Fruit fly (Drosophila melanogaster): ENCODE data around the gene CG9040.

CG9040 gene

dm6 chr3L:14004963-14005458 lies 17.3 kb downstream of the CG9040 start (continued):
- TF ChIP-seq zen (tag; optimal IDR thresholded peaks at IDR 0.05) = peak; percentile 87
- peak; percentile 23; the same call in 1 of the 2 replicates for TF ChIP-seq amos (GFP tag; IDR thresholded peaks at IDR 0.05; ENCODE audit: partially characterized antibody)
- TF ChIP-seq cg (GFP tag; optimal IDR thresholded peaks at IDR 0.05) = peak; percentile 92
- peak; percentile 97 for TF ChIP-seq CG17328 (GFP tag; IDR thresholded peaks at IDR 0.05)
- peak; percentile 78 for TF ChIP-seq TFAM (GFP tag; optimal IDR thresholded peaks at IDR 0.05)
- TF ChIP-seq D19A (tag; optimal IDR thresholded peaks at IDR 0.05) = peak; percentile 90
- TF ChIP-seq Dll (GFP tag; IDR thresholded peaks at IDR 0.05; ENCODE audit: partially characterized antibody) = no peak
- peak; percentile 96 for TF ChIP-seq slp2 (GFP tag; optimal IDR thresholded peaks at IDR 0.05)
- peak; percentile 94 for TF ChIP-seq gcm2 (GFP tag; optimal IDR thresholded peaks at IDR 0.05)
- TF ChIP-seq sima (GFP tag; optimal IDR thresholded peaks at IDR 0.05) = peak; percentile 69
- TF ChIP-seq dpn (GFP tag; optimal IDR thresholded peaks at IDR 0.05) = peak; percentile 97
- peak; percentile 94 for TF ChIP-seq CG11723 (GFP tag; optimal IDR thresholded peaks at IDR 0.05)
- peak; percentile 89 for TF ChIP-seq kah (GFP tag; optimal IDR thresholded peaks at IDR 0.05)
- peak; percentile 82 for TF ChIP-seq trh (GFP tag; optimal IDR thresholded peaks at IDR 0.05)
- TF ChIP-seq pan (optimal IDR thresholded peaks at IDR 0.05) = no peak
- TF ChIP-seq pan (GFP tag; optimal IDR thresholded peaks at IDR 0.05 in 1 of 2, IDR thresholded peaks at IDR 0.05 in 1 of 2) = peak in 1 of 2 experiments; percentile 97
- TF ChIP-seq vvl (GFP tag; IDR thresholded peaks at IDR 0.05) = peak; percentile 97
- TF ChIP-seq CG12219 (GFP tag; optimal IDR thresholded peaks at IDR 0.05) = peak; percentile 94
- TF ChIP-seq ssp (GFP tag; IDR thresholded peaks at IDR 0.05) = peak; percentile 80
- TF ChIP-seq knrl (GFP tag; IDR thresholded peaks at IDR 0.05; ENCODE audit: partially characterized antibody) = 0 out of 3 replicates have a peak, but pooled peaks have one; percentile 12
- TF ChIP-seq cas (GFP tag; IDR thresholded peaks at IDR 0.05) = peak; percentile 83
- peak; percentile 44 for TF ChIP-seq MESR4 (GFP tag; optimal IDR thresholded peaks at IDR 0.05)
- peak; percentile 91 for TF ChIP-seq CG17385 (GFP tag; optimal IDR thresholded peaks at IDR 0.05)
- peak; percentile 83 for TF ChIP-seq Ravus (GFP tag; IDR thresholded peaks at IDR 0.05)
- TF ChIP-seq CG7357 (GFP tag; IDR thresholded peaks at IDR 0.05) = peak; percentile 82
- peak; percentile 91 for TF ChIP-seq fd64A (GFP tag; optimal IDR thresholded peaks at IDR 0.05)
- TF ChIP-seq CG14860 (GFP tag; IDR thresholded peaks at IDR 0.05; ENCODE audit: partially characterized antibody) = no peak
- peak; percentile 88 for TF ChIP-seq CG13894 (tag; optimal IDR thresholded peaks at IDR 0.05)
- TF ChIP-seq org-1 (GFP tag; optimal IDR thresholded peaks at IDR 0.05) = peak; percentile 93
- peak; percentile 93 for TF ChIP-seq Xrp1 (GFP tag; IDR thresholded peaks at IDR 0.05)
- peak; percentile 93 for TF ChIP-seq CG30431 (GFP tag; optimal IDR thresholded peaks at IDR 0.05)
- TF ChIP-seq CG33213 (GFP tag; optimal IDR thresholded peaks at IDR 0.05) = peak; percentile 94
- peak; percentile 91 for TF ChIP-seq CG4730 (GFP tag; IDR thresholded peaks at IDR 0.05)
- TF ChIP-seq CG4617 (GFP tag; optimal IDR thresholded peaks at IDR 0.05; ENCODE audit: borderline replicate concordance) = no peak
- TF ChIP-seq abd-A (tag; optimal IDR thresholded peaks at IDR 0.05) = no peak
- TF ChIP-seq Dip3 (GFP tag; optimal IDR thresholded peaks at IDR 0.05) = peak; percentile 91
- TF ChIP-seq CG34224 (GFP tag; IDR thresholded peaks at IDR 0.05; ENCODE audit: partially characterized antibody) = no peak
- peak; percentile 93 for TF ChIP-seq gce (GFP tag; IDR thresholded peaks at IDR 0.05)
- peak; percentile 94 for TF ChIP-seq stc (GFP tag; IDR thresholded peaks at IDR 0.05)
- peak; percentile 95 for TF ChIP-seq CG32772 (GFP tag; IDR thresholded peaks at IDR 0.05)
- peak; percentile 78 for TF ChIP-seq CG14965 (GFP tag; optimal IDR thresholded peaks at IDR 0.05; ENCODE audit: borderline replicate concordance)
- TF ChIP-seq CG1024 (GFP tag; IDR thresholded peaks at IDR 0.05) = peak; percentile 91
- no peak; the same call in 1 of the 2 replicates for TF ChIP-seq Gsc (GFP tag; IDR thresholded peaks at IDR 0.05)
- TF ChIP-seq zf30C (GFP tag; optimal IDR thresholded peaks at IDR 0.05) = no peak
- peak; percentile 75 for TF ChIP-seq CG15073 (GFP tag; optimal IDR thresholded peaks at IDR 0.05)
- TF ChIP-seq NC2β (GFP tag; optimal IDR thresholded peaks at IDR 0.05) = peak; percentile 92
- peak; percentile 95 for TF ChIP-seq crc (GFP tag; optimal IDR thresholded peaks at IDR 0.05)
- peak; percentile 73 for TF ChIP-seq Sry-δ (GFP tag; optimal IDR thresholded peaks at IDR 0.05)
- TF ChIP-seq CG4820 (GFP tag; optimal IDR thresholded peaks at IDR 0.05) = peak; percentile 94
- TF ChIP-seq Lhr (GFP tag; optimal IDR thresholded peaks at IDR 0.05) = no peak
- peak; percentile 95 for TF ChIP-seq Atf-2 (GFP tag; optimal IDR thresholded peaks at IDR 0.05)
